Worm (Caenorhabditis elegans) whole organism, L4 larva: Measurements from ENCODE around the gene C03E10.3.

Experiments used
- D1046.2 ChIP-seq: fragments of 200-800 bp; sonication (Bioruptor generic); IDR thresholded peaks from 2 replicates; pipeline ENCODE4 v1.3.6; 2022; ENCODE audit warnings: missing genetic modification characterization, missing compliant biosample characterization
- F44E2.7 ChIP-seq: fragments of 200-800 bp; sonication (Bioruptor generic); IDR thresholded peaks from 2 replicates; pipeline ENCODE4 v2.1.2; 2022; ENCODE audit warnings: missing genetic modification characterization, missing compliant biosample characterization
- T26A8.4 ChIP-seq: fragments of 200-800 bp; sonication (Bioruptor generic); IDR thresholded peaks from 2 replicates; pipeline ENCODE4 v1.3.6; 2022; ENCODE audit warnings: missing genetic modification characterization, missing compliant biosample characterization
- Y105C5A.15 ChIP-seq: fragments of 200-800 bp; sonication (Bioruptor generic); IDR thresholded peaks from 2 replicates; pipeline ENCODE4 v1.3.6; 2022; ENCODE audit warnings: missing genetic modification characterization, missing compliant biosample characterization
- Y48G9A.11 ChIP-seq: fragments of 200-800 bp; sonication (Bioruptor generic); IDR thresholded peaks from 2 replicates; pipeline ENCODE4 v1.3.6; 2022; ENCODE audit warnings: missing genetic modification reagents, missing genetic modification characterization, missing compliant biosample characterization
- Y75B8A.6 ChIP-seq: fragments of 200-800 bp; sonication (Bioruptor generic); IDR thresholded peaks from 2 replicates; pipeline ENCODE4 v1.3.6; 2022; ENCODE audit warnings: missing genetic modification reagents, missing genetic modification characterization, missing compliant biosample characterization
- aha-1 ChIP-seq: fragments of 150-350 bp; peaks from one replicate; lab custom pipeline; 2014; ENCODE audit warnings: missing biosample characterization, missing genetic modification characterization
- aly-2 ChIP-seq: sonication (generic microtip); optimal IDR thresholded peaks from 2 replicates; lab custom pipeline; 2018; ENCODE audit warnings: missing biosample characterization, missing genetic modification characterization
- arid-1 ChIP-seq: fragments of 200-800 bp; sonication (Bioruptor generic); conservative IDR thresholded peaks from 2 replicates; pipeline ENCODE4 v1.3.6; 2022; ENCODE audit warnings: missing genetic modification reagents, missing genetic modification characterization, missing compliant biosample characterization
- ceh-44 ChIP-seq: fragments of 200-800 bp; sonication (Bioruptor generic); IDR thresholded peaks from 2 replicates; pipeline ENCODE4 v1.3.6; 2022; ENCODE audit warnings: missing genetic modification reagents, missing genetic modification characterization, missing compliant biosample characterization
- ctbp-1 ChIP-seq: fragments of 200-800 bp; sonication (Bioruptor generic); IDR thresholded peaks from 2 replicates; pipeline ENCODE4 v1.3.6; 2022; ENCODE audit warnings: missing genetic modification reagents, missing genetic modification characterization, missing compliant biosample characterization
- dmd-6 ChIP-seq: fragments of 200-800 bp; sonication (Bioruptor generic); IDR thresholded peaks from 2 replicates; pipeline ENCODE4 v1.3.6; 2022; ENCODE audit warnings: missing genetic modification reagents, missing genetic modification characterization, missing compliant biosample characterization
- dmd-8 ChIP-seq: fragments of 200-800 bp; sonication (Bioruptor generic); IDR thresholded peaks from 2 replicates; pipeline ENCODE4 v1.3.6; 2022; ENCODE audit warnings: missing genetic modification characterization, missing compliant biosample characterization
- dmd-9 ChIP-seq: fragments of 200-800 bp; sonication (Bioruptor generic); IDR thresholded peaks from 2 replicates; pipeline ENCODE4 v1.3.6; 2022; ENCODE audit warnings: missing genetic modification reagents, missing genetic modification characterization, missing compliant biosample characterization
- dve-1 ChIP-seq: sonication (generic microtip); optimal IDR thresholded peaks from 2 replicates; lab custom pipeline; 2017; ENCODE audit warnings: antibody characterized with exemption, mild to moderate bottlenecking, missing genetic modification characterization, missing compliant biosample characterization; ENCODE audit not compliant: insufficient read depth
- egl-43 ChIP-seq: fragments of 200-800 bp; sonication (Bioruptor generic); IDR thresholded peaks from 2 replicates; pipeline ENCODE4 v1.3.6; 2022; ENCODE audit warnings: missing genetic modification reagents, missing genetic modification characterization, missing compliant biosample characterization
- hif-1 ChIP-seq, 2 experiments: sonication (generic microtip); optimal IDR thresholded peaks; 2 replicates each; lab custom pipeline; 2016 to 2017; ENCODE audit warnings: missing compliant biosample characterization in 2 of 2, missing genetic modification characterization in 2 of 2, missing genetic modification reagents in 2 of 2, missing genotype in 2 of 2, mild to moderate bottlenecking in 1 of 2
- hmg-1.1 ChIP-seq: fragments of 200-800 bp; sonication (Bioruptor generic); IDR thresholded peaks from 2 replicates; pipeline ENCODE4 v1.3.6; 2022; ENCODE audit warnings: missing genetic modification reagents, missing genetic modification characterization, missing compliant biosample characterization
- lim-7 ChIP-seq: fragments of 200-800 bp; sonication (Bioruptor generic); IDR thresholded peaks from 2 replicates; pipeline ENCODE4 v1.3.6; 2022; ENCODE audit warnings: missing genetic modification characterization, missing compliant biosample characterization
- lin-1 ChIP-seq: fragments of 200-800 bp; sonication (Bioruptor generic); IDR thresholded peaks from 2 replicates; pipeline ENCODE4 v1.3.6; 2022; ENCODE audit warnings: missing genetic modification reagents, missing genetic modification characterization, missing compliant biosample characterization
- lir-3 ChIP-seq: sonication (generic microtip); optimal IDR thresholded peaks from 2 replicates; lab custom pipeline; 2016; ENCODE audit warnings: mild to moderate bottlenecking, missing genetic modification characterization, missing compliant biosample characterization
- madf-5 ChIP-seq, 2 experiments: fragments of 200-800 bp; sonication (Bioruptor generic); IDR thresholded peaks; 2 replicates each; pipeline ENCODE4 v1.3.6; 2022; ENCODE audit warnings: missing compliant biosample characterization in 2 of 2, missing genetic modification characterization in 2 of 2
- madf-9 ChIP-seq: fragments of 200-800 bp; sonication (Bioruptor generic); conservative IDR thresholded peaks from 2 replicates; pipeline ENCODE4 v1.3.6; 2022; ENCODE audit warnings: missing genetic modification reagents, missing genetic modification characterization, missing compliant biosample characterization
- nhr-11 ChIP-seq: fragments of 150-350 bp; optimal IDR thresholded peaks from 2 replicates; lab custom pipeline; 2014; ENCODE audit warnings: missing biosample characterization, missing genetic modification characterization
- nhr-237 ChIP-seq: sonication (generic microtip); optimal IDR thresholded peaks from 2 replicates; lab custom pipeline; 2017; ENCODE audit warnings: missing biosample characterization, missing genetic modification characterization
- pha-4 ChIP-seq, 2 experiments: fragments of 150-350 bp in 1 of 2; fragments of 200-800 bp in 1 of 2; sonication (Bioruptor generic) in 1 of 2; IDR thresholded peaks in 1 of 2; optimal IDR thresholded peaks in 1 of 2; 2 replicates each; pipeline versions ENCODE4 v1.3.6 to Lab custom; 2014 to 2022; ENCODE audit warnings: missing genetic modification characterization in 2 of 2, missing genetic modification reagents in 2 of 2, missing biosample characterization in 1 of 2, missing compliant biosample characterization in 1 of 2
- skn-1 ChIP-seq: fragments of 150-350 bp; optimal IDR thresholded peaks from 2 replicates; lab custom pipeline; 2014; ENCODE audit warnings: missing biosample characterization, missing genetic modification characterization
- snpc-1.2 ChIP-seq: fragments of 200-800 bp; sonication (Bioruptor generic); IDR thresholded peaks from 2 replicates; pipeline ENCODE4 v1.3.6; 2022; ENCODE audit warnings: missing genetic modification reagents, missing genetic modification characterization, missing compliant biosample characterization
- tra-1 ChIP-seq: fragments of 200-800 bp; sonication (Bioruptor generic); IDR thresholded peaks from 2 replicates; pipeline ENCODE4 v1.3.6; 2022; ENCODE audit warnings: missing genetic modification reagents, missing genetic modification characterization, missing compliant biosample characterization
- unc-130 ChIP-seq: sonication (generic microtip); optimal IDR thresholded peaks from 2 replicates; lab custom pipeline; 2016; ENCODE audit warnings: missing genetic modification reagents, missing genetic modification characterization, missing compliant biosample characterization
- unc-39 ChIP-seq: sonication (generic microtip); optimal IDR thresholded peaks from 2 replicates; lab custom pipeline; 2017; ENCODE audit warnings: missing biosample characterization, missing genetic modification characterization
- unc-62 ChIP-seq, 3 experiments: fragments of 150-350 bp in 1 of 3; sonication (generic microtip); optimal IDR thresholded peaks in 2 of 3; peaks in 1 of 3; 1 replicate in 1 of 3; 2 replicates in 2 of 3; lab custom pipeline; 2014 to 2017; ENCODE audit warnings: missing biosample characterization in 3 of 3, missing genetic modification characterization in 3 of 3, missing genetic modification reagents in 3 of 3, missing genotype in 1 of 3
- vab-7 ChIP-seq: fragments of 200-800 bp; sonication (Bioruptor generic); IDR thresholded peaks from 2 replicates; pipeline ENCODE4 v1.3.6; 2022; ENCODE audit warnings: missing genetic modification reagents, missing genetic modification characterization, missing compliant biosample characterization
- zip-11 ChIP-seq: fragments of 200-800 bp; sonication (Bioruptor generic); IDR thresholded peaks from 2 replicates; pipeline ENCODE4 v1.3.6; 2022; ENCODE audit warnings: missing genetic modification characterization, missing compliant biosample characterization
- zip-2 ChIP-seq: fragments of 150-350 bp; optimal IDR thresholded peaks from 2 replicates; lab custom pipeline; 2014; ENCODE audit warnings: missing biosample characterization, missing genetic modification characterization

C03E10.3 gene

DNA sequence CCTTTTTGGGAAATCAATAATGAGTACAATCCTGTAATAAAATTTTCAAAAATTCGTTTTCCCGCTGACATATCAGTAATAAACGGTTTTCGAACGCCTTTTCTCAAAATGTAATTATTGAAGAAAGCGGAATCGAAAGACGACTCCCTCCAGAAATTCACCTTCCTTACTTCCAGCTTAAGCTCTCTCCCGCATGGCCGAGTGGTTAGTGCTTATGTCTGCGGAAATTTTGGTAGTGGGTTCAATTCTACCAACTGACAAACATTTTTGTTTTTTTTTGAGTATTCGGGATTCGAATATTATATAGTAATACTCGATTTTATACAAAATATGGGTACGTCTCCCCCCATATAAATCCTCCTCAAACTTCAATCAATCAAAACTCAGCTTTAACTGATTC lies 45.6 kb downstream of the C03E10.3 start:
- peak; percentile 76; the same call in 1 of the 2 replicates for TF ChIP-seq Y75B8A.6 (GFP tag; lab: Robert Waterston, UW)
- peak; percentile 88 for TF ChIP-seq lim-7
- TF ChIP-seq dmd-6 (GFP tag; lab: Robert Waterston, UW), result peak; percentile 51
- 0 out of 2 replicates have a peak, but pooled peaks have one; percentile 41 for TF ChIP-seq hmg-1.1 (GFP tag; lab: Robert Waterston, UW)
- peak; percentile 70; the same call in 1 of the 2 replicates for TF ChIP-seq dmd-8 (GFP tag; lab: Robert Waterston, UW)
- TF ChIP-seq madf-9 (GFP tag; lab: Robert Waterston, UW), result peak; percentile 51; the same call in 1 of the 2 replicates
- peak; percentile 51; the same call in 1 of the 2 replicates for TF ChIP-seq lin-1 (GFP tag; lab: Robert Waterston, UW)
- peak; percentile 33; the same call in 1 of the 2 replicates for TF ChIP-seq F44E2.7 (GFP tag; lab: Robert Waterston, UW)
- TF ChIP-seq D1046.2 (GFP tag; lab: Robert Waterston, UW), result 0 out of 2 replicates have a peak, but pooled peaks have one; percentile 41
- TF ChIP-seq Y48G9A.11 (GFP tag; lab: Robert Waterston, UW), result peak; percentile 62; the same call in 1 of the 2 replicates
- TF ChIP-seq T26A8.4 (GFP tag; lab: Robert Waterston, UW), result 0 out of 2 replicates have a peak, but pooled peaks have one; percentile 21
- 0 out of 2 replicates have a peak, but pooled peaks have one; percentile 17 for TF ChIP-seq tra-1 (GFP tag; lab: Robert Waterston, UW)
- TF ChIP-seq dmd-9 (GFP tag; lab: Robert Waterston, UW), result 0 out of 2 replicates have a peak, but pooled peaks have one; percentile 33
- peak; percentile 62; the same call in 1 of the 2 replicates for TF ChIP-seq ctbp-1 (GFP tag; lab: Robert Waterston, UW)
- peak; percentile 79 for TF ChIP-seq egl-43 (GFP tag; lab: Robert Waterston, UW)
- peak; percentile 57; the same call in 1 of the 2 replicates for TF ChIP-seq Y105C5A.15
- TF ChIP-seq ceh-44, result peak; percentile 64; the same call in 1 of the 2 replicates
- peak in 1 of 2 experiments; percentile 89; a peak in 1 of 4 replicates for TF ChIP-seq madf-5 (GFP tag; IDR thresholded peaks at IDR 0.05; lab: Robert Waterston, UW)
- peak; percentile 82 for TF ChIP-seq vab-7 (GFP tag; lab: Robert Waterston, UW)
- TF ChIP-seq zip-11, result 0 out of 2 replicates have a peak, but pooled peaks have one; percentile 57
- peak; percentile 67 for TF ChIP-seq snpc-1.2 (GFP tag; lab: Robert Waterston, UW)
- peak; percentile 85 for TF ChIP-seq arid-1 (GFP tag; lab: Robert Waterston, UW)

DNA sequence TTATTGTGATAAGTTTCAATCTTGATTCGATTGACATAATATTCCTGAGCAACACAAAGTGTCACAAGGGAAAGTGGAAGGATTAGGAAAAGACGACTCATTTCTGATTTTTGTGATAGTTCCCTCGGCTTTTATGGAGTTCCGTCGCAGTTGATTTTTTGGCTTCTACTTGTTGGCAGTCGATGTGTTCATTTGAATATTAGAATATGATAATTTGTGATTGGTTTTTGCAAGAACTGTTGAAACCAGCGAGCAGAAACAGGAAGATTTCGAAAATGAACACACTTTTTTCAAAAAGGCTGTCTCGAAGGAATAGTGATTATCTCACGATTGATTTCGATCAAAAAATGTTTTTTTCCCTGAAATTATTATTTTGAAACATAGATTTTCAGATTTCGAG lies 48.0 kb downstream of the C03E10.3 start, which contains the start of gene T02E9.6:
Gene T02E9.6, minus strand, starts transcription at position 101 of the 400 bp plus-strand sequence.
- TF ChIP-seq aha-1 (tag; lab: Kevin White, UChicago), result peak; percentile 33
- TF ChIP-seq pha-4 (GFP tag; IDR thresholded peaks at IDR 0.05; lab: Robert Waterston, UW), result no peak
- no peak for TF ChIP-seq pha-4 (tag; optimal IDR thresholded peaks at IDR 0.05; lab: Kevin White, UChicago)

DNA sequence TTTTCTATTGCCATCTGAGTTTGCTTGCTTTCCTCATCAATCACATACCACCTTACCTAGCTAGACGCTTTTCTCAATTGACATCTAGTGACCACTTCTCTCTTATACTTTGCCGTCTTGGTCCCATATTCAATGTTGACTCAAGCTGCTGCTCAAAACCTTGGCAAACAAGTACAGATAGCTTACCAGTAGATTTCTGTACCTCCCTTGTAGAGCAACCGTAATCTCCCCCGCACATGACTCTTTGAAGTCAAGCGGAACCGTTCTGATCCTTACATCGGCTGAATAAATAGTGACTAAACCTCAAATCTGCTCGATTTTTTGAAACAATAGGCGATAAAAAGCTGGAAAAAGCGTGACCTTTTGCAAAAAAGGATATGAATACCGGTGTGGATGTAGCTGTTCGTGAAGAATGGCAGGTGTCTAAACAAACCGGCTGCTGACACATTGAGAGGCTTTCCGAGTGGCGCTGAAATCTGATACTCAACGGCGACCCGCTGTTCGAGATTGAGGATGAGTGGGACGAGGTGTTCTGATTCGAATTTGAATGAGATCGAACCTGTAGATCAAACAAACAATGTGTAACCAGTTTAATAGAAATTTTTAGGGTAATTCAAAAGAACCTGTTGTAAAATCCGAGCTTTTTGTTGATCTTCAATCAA lies 49.7 kb downstream of the C03E10.3 start:
- TF ChIP-seq unc-39 (tag; lab: Kevin White, UChicago) (no peak), zip-2 (no peak), nhr-11 (tag; lab: Kevin White, UChicago) (no peak), lin-1 (GFP tag; lab: Robert Waterston, UW) (no peak), nhr-237 (no peak), hif-1 (tag; optimal IDR thresholded peaks at IDR 0.05; lab: Kevin White, UChicago) (no peak), unc-130 (GFP tag; lab: Kevin White, UChicago) (no peak), skn-1 (no peak), dve-1 (no peak), vab-7 (GFP tag; lab: Robert Waterston, UW) (no peak), arid-1 (GFP tag; lab: Robert Waterston, UW) (no peak), lir-3 (tag; lab: Kevin White, UChicago) (no peak)

DNA sequence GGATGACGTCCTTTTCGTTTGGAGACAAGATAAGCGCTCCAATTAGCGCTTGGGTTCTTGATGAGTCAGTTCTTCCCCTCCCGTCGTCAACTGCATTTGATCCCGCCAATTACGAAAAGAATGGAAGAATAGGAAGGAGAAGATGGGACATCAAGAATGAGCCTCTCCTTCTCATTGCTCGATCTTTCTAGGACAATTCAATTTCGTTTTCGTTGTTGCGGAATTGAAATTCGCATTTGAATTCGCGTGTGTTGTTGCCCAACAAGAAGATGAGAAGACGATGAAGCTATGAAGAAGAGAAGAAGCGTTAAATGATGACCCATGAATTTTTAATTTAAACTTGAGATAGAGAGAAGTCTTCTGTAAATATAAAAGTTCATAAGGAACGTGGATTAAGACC lies 50.7 kb downstream of the C03E10.3 start:
- TF ChIP-seq ctbp-1 (GFP tag; lab: Robert Waterston, UW) (no peak), unc-62 (GFP tag; optimal IDR thresholded peaks at IDR 0.05 in 1 of 2; lab: Kevin White, UChicago) (peak in 1 of 2 experiments; percentile 40), unc-62 (tag; optimal IDR thresholded peaks at IDR 0.05; lab: Kevin White, UChicago) (no peak), aly-2 (tag; lab: Kevin White, UChicago) (no peak)
